Fruit fly (Drosophila melanogaster): ENCODE data around the gene CG15211.

The CG15211 gene

dm6 chrX:10767350-10768005, 4.9 kb upstream of the CG15211 start (continued):
- TF ChIP-seq CG6765 (GFP tag; optimal IDR thresholded peaks at IDR 0.05) (peak; percentile 71), CG2889 (GFP tag; IDR thresholded peaks at IDR 0.05) (0 out of 3 replicates have a peak, but pooled peaks have one; percentile 19), prd (optimal IDR thresholded peaks at IDR 0.05) (no peak), prd (GFP tag; IDR thresholded peaks at IDR 0.05) (peak; percentile 66; the same call in 2 of the 3 replicates), CG1024 (GFP tag; IDR thresholded peaks at IDR 0.05) (peak; percentile 17; the same call in 1 of the 2 replicates), aop (GFP tag; IDR thresholded peaks at IDR 0.05) (no peak), dpn (GFP tag; optimal IDR thresholded peaks at IDR 0.05) (peak; percentile 55 to 67), CG30020 (tag; optimal IDR thresholded peaks at IDR 0.05) (no peak), cwo (GFP tag; optimal IDR thresholded peaks at IDR 0.05) (peak; percentile 27), kah (GFP tag; optimal IDR thresholded peaks at IDR 0.05) (no peak), slou (GFP tag; optimal IDR thresholded peaks at IDR 0.05) (no peak), Chrac-16 (GFP tag; optimal IDR thresholded peaks at IDR 0.05) (peak; percentile 58), CG8388 (GFP tag; optimal IDR thresholded peaks at IDR 0.05) (peak; percentile 23), CG12299 (tag; optimal IDR thresholded peaks at IDR 0.05) (peak; percentile 54), Ada2b (GFP tag; IDR thresholded peaks at IDR 0.05) (peak; percentile 48), jigr1 (GFP tag; IDR thresholded peaks at IDR 0.05) (no peak), CG4730 (GFP tag; IDR thresholded peaks at IDR 0.05) (0 out of 2 replicates have a peak, but pooled peaks have one; percentile 7), CG10274 (GFP tag; optimal IDR thresholded peaks at IDR 0.05) (no peak), NfI (GFP tag; optimal IDR thresholded peaks at IDR 0.05) (peak; percentile 66), CG3281 (GFP tag; optimal IDR thresholded peaks at IDR 0.05) (peak; percentile 68), sd (tag; optimal IDR thresholded peaks at IDR 0.05) (peak; percentile 19), CG18262 (tag; optimal IDR thresholded peaks at IDR 0.05) (peak; percentile 51), tna (GFP tag; IDR thresholded peaks at IDR 0.05; ENCODE audit: partially characterized antibody) (no peak), CG10366 (GFP tag; IDR thresholded peaks at IDR 0.05) (peak; percentile 49), CG4854 (GFP tag; optimal IDR thresholded peaks at IDR 0.05) (no peak), CG14441 (GFP tag; IDR thresholded peaks at IDR 0.05) (peak; percentile 48; the same call in 1 of the 2 replicates), tll (GFP tag; optimal IDR thresholded peaks at IDR 0.05) (no peak), kni (GFP tag; optimal IDR thresholded peaks at IDR 0.05) (peak; percentile 30), Poxn (GFP tag; IDR thresholded peaks at IDR 0.05) (no peak), Gsc (GFP tag; IDR thresholded peaks at IDR 0.05) (no peak), Dll (GFP tag; IDR thresholded peaks at IDR 0.05; ENCODE audit: partially characterized antibody) (no peak), mirr (GFP tag; optimal IDR thresholded peaks at IDR 0.05) (peak; percentile 65), sisA (GFP tag; IDR thresholded peaks at IDR 0.05) (peak; percentile 42), rib (GFP tag; IDR thresholded peaks at IDR 0.05) (peak; percentile 82), CG1233 (GFP tag; optimal IDR thresholded peaks at IDR 0.05) (peak; percentile 44), chif (GFP tag; optimal IDR thresholded peaks at IDR 0.05) (no peak), pho (GFP tag; optimal IDR thresholded peaks at IDR 0.05) (peak; percentile 78), ham (GFP tag; IDR thresholded peaks at IDR 0.05) (no peak), sr (GFP tag; IDR thresholded peaks at IDR 0.05) (0 out of 3 replicates have a peak, but pooled peaks have one; percentile 33), CG3995 (GFP tag; optimal IDR thresholded peaks at IDR 0.05) (no peak), CG4404 (GFP tag; IDR thresholded peaks at IDR 0.05) (no peak), CG11398 (GFP tag; optimal IDR thresholded peaks at IDR 0.05) (peak; percentile 13), hth (optimal IDR thresholded peaks at IDR 0.05) (no peak), wek (GFP tag; optimal IDR thresholded peaks at IDR 0.05) (no peak), CG32532 (GFP tag; IDR thresholded peaks at IDR 0.05) (peak; percentile 83), C15 (GFP tag; IDR thresholded peaks at IDR 0.05) (no peak), crc (GFP tag; optimal IDR thresholded peaks at IDR 0.05) (peak; percentile 24), CG17912 (GFP tag; optimal IDR thresholded peaks at IDR 0.05) (no peak), CG17385 (GFP tag; optimal IDR thresholded peaks at IDR 0.05) (peak; percentile 59), Adf1 (GFP tag; IDR thresholded peaks at IDR 0.05) (peak; percentile 47; the same call in 1 of the 2 replicates)
